Worm (Caenorhabditis elegans) whole organism, mixed stage, embryonic: ENCODE measurements around the gene flp-5.

Experiments
- M03D4.4 ChIP-seq: sonication (generic microtip); optimal IDR thresholded peaks from 2 replicates; lab custom pipeline; 2017; ENCODE audit warnings: mild to moderate bottlenecking, missing genetic modification characterization, missing compliant biosample characterization
- bed-3 ChIP-seq: fragments of 200-800 bp; sonication (Bioruptor generic); optimal IDR thresholded peaks from 3 replicates; lab custom pipeline; 2018; ENCODE audit warnings: mild to moderate bottlenecking, missing genetic modification characterization, moderate library complexity, missing compliant biosample characterization
- blmp-1 ChIP-seq: fragments of 150-350 bp; optimal IDR thresholded peaks from 2 replicates; lab custom pipeline; 2014; ENCODE audit warnings: missing biosample characterization, missing genetic modification characterization
- ceh-39 ChIP-seq: fragments of 150-350 bp; optimal IDR thresholded peaks from 2 replicates; lab custom pipeline; 2014; ENCODE audit warnings: missing biosample characterization, missing genetic modification characterization
- ceh-43 ChIP-seq: fragments of 200-800 bp; sonication (Bioruptor generic); optimal IDR thresholded peaks from 2 replicates; lab custom pipeline; 2018; ENCODE audit warnings: mild to moderate bottlenecking, missing genetic modification characterization, moderate library complexity, missing compliant biosample characterization
- ceh-83 ChIP-seq: fragments of 200-800 bp; sonication (Bioruptor generic); optimal IDR thresholded peaks from 2 replicates; lab custom pipeline; 2018; ENCODE audit warnings: mild to moderate bottlenecking, missing genetic modification characterization, missing compliant biosample characterization
- ces-1 ChIP-seq: fragments of 150-350 bp; optimal IDR thresholded peaks from 2 replicates; lab custom pipeline; 2014; ENCODE audit warnings: missing biosample characterization, missing genetic modification reagents, missing genetic modification characterization
- cnd-1 ChIP-seq: fragments of 200-800 bp; sonication (Bioruptor generic); optimal IDR thresholded peaks from 2 replicates; lab custom pipeline; 2018; ENCODE audit warnings: mild to moderate bottlenecking, missing genetic modification characterization, missing compliant biosample characterization
- drap-1 ChIP-seq: fragments of 200-800 bp; sonication (Bioruptor generic); optimal IDR thresholded peaks from 3 replicates; lab custom pipeline; 2018; ENCODE audit warnings: mild to moderate bottlenecking, missing genetic modification characterization, missing compliant biosample characterization
- elt-1 ChIP-seq: sonication (generic microtip); optimal IDR thresholded peaks from 2 replicates; lab custom pipeline; 2017; ENCODE audit warnings: missing genetic modification characterization, mild to moderate bottlenecking, missing compliant biosample characterization, antibody characterized with exemption, moderate library complexity, borderline replicate concordance; ENCODE audit not compliant: insufficient read depth
- elt-3 ChIP-seq: fragments of 150-350 bp; optimal IDR thresholded peaks from 2 replicates; lab custom pipeline; 2014; ENCODE audit warnings: missing biosample characterization, missing genetic modification characterization
- flh-1 ChIP-seq: fragments of 200-800 bp; sonication (Bioruptor generic); optimal IDR thresholded peaks from 2 replicates; lab custom pipeline; 2018; ENCODE audit warnings: mild to moderate bottlenecking, missing genetic modification characterization, moderate library complexity, missing compliant biosample characterization
- ham-2 ChIP-seq: fragments of 200-800 bp; sonication (Bioruptor generic); optimal IDR thresholded peaks from 2 replicates; lab custom pipeline; 2018; ENCODE audit warnings: mild to moderate bottlenecking, missing genetic modification characterization, missing compliant biosample characterization
- hlh-1 ChIP-seq: fragments of 150-350 bp; optimal IDR thresholded peaks from 2 replicates; lab custom pipeline; 2014; ENCODE audit warnings: missing biosample characterization, missing genetic modification reagents, missing genetic modification characterization
- lin-13 ChIP-seq: fragments of 150-350 bp; optimal IDR thresholded peaks from 2 replicates; lab custom pipeline; 2014; ENCODE audit warnings: missing biosample characterization, missing genetic modification characterization
- lin-32 ChIP-seq: fragments of 200-800 bp; sonication (Bioruptor generic); optimal IDR thresholded peaks from 2 replicates; lab custom pipeline; 2018; ENCODE audit warnings: mild to moderate bottlenecking, missing genetic modification characterization, missing compliant biosample characterization
- lsy-2 ChIP-seq: fragments of 150-350 bp; optimal IDR thresholded peaks from 2 replicates; lab custom pipeline; 2014; ENCODE audit warnings: missing biosample characterization, missing genetic modification characterization
- mab-5 ChIP-seq: fragments of 150-350 bp; optimal IDR thresholded peaks from 2 replicates; lab custom pipeline; 2014; ENCODE audit warnings: missing biosample characterization, missing genetic modification characterization
- mep-1 ChIP-seq: fragments of 150-350 bp; optimal IDR thresholded peaks from 2 replicates; lab custom pipeline; 2017; ENCODE audit warnings: missing biosample characterization, missing genetic modification reagents, missing genetic modification characterization, inconsistent platforms
- mls-2 ChIP-seq: sonication (generic microtip); optimal IDR thresholded peaks from 2 replicates; lab custom pipeline; 2016; ENCODE audit warnings: mild to moderate bottlenecking, missing genetic modification characterization, moderate library complexity, missing compliant biosample characterization
- nhr-12 ChIP-seq: fragments of 150-350 bp; optimal IDR thresholded peaks from 2 replicates; lab custom pipeline; 2014; ENCODE audit warnings: missing biosample characterization, missing genetic modification characterization
- nhr-2 ChIP-seq: fragments of 150-350 bp; optimal IDR thresholded peaks from 2 replicates; lab custom pipeline; 2014; ENCODE audit warnings: missing biosample characterization, missing genetic modification characterization
- nhr-237 ChIP-seq: fragments of 150-350 bp; optimal IDR thresholded peaks from 2 replicates; lab custom pipeline; 2014; ENCODE audit warnings: missing biosample characterization, missing genetic modification characterization
- nhr-28 ChIP-seq: fragments of 150-350 bp; optimal IDR thresholded peaks from 2 replicates; lab custom pipeline; 2014; ENCODE audit warnings: missing biosample characterization, missing genetic modification characterization
- nhr-76 ChIP-seq: sonication (generic microtip); optimal IDR thresholded peaks from 2 replicates; lab custom pipeline; 2017; ENCODE audit warnings: missing biosample characterization, missing genetic modification characterization
- pha-4 ChIP-seq: fragments of 150-350 bp; optimal IDR thresholded peaks from 2 replicates; lab custom pipeline; 2018; ENCODE audit warnings: missing biosample characterization, missing genetic modification reagents, missing genetic modification characterization
- sem-2 ChIP-seq: fragments of 200-800 bp; sonication (Bioruptor generic); optimal IDR thresholded peaks from 2 replicates; lab custom pipeline; 2018; ENCODE audit warnings: mild to moderate bottlenecking, missing genetic modification characterization, missing compliant biosample characterization
- snpc-4 ChIP-seq: fragments of 150-350 bp; optimal IDR thresholded peaks from 2 replicates; lab custom pipeline; 2014; ENCODE audit warnings: missing biosample characterization, missing genetic modification characterization
- sptf-1 ChIP-seq: sonication (generic microtip); optimal IDR thresholded peaks from 2 replicates; lab custom pipeline; 2017; ENCODE audit warnings: mild to moderate bottlenecking, missing genetic modification characterization, moderate library complexity, missing compliant biosample characterization
- tbx-8 ChIP-seq: fragments of 200-800 bp; sonication (Bioruptor generic); optimal IDR thresholded peaks from 2 replicates; lab custom pipeline; 2018; ENCODE audit warnings: mild to moderate bottlenecking, missing genetic modification characterization, moderate library complexity, missing compliant biosample characterization
- unc-120 ChIP-seq: sonication (generic microtip); optimal IDR thresholded peaks from 2 replicates; lab custom pipeline; 2017; ENCODE audit warnings: missing genetic modification characterization, missing compliant biosample characterization; ENCODE audit not compliant: poor library complexity, severe bottlenecking
- unc-39 ChIP-seq: fragments of 150-350 bp; optimal IDR thresholded peaks from 2 replicates; lab custom pipeline; 2014; ENCODE audit warnings: missing biosample characterization, missing genetic modification characterization
- unc-62 ChIP-seq: fragments of 150-350 bp; optimal IDR thresholded peaks from 2 replicates; lab custom pipeline; 2014; ENCODE audit warnings: missing biosample characterization, missing genetic modification reagents, missing genetic modification characterization
- zip-8 ChIP-seq: fragments of 150-350 bp; optimal IDR thresholded peaks from 2 replicates; lab custom pipeline; 2014; ENCODE audit warnings: missing biosample characterization, missing genetic modification characterization
- ztf-11 ChIP-seq: fragments of 150-350 bp; optimal IDR thresholded peaks from 2 replicates; lab custom pipeline; 2014; ENCODE audit warnings: missing biosample characterization, missing genetic modification characterization

The flp-5 gene

DNA sequence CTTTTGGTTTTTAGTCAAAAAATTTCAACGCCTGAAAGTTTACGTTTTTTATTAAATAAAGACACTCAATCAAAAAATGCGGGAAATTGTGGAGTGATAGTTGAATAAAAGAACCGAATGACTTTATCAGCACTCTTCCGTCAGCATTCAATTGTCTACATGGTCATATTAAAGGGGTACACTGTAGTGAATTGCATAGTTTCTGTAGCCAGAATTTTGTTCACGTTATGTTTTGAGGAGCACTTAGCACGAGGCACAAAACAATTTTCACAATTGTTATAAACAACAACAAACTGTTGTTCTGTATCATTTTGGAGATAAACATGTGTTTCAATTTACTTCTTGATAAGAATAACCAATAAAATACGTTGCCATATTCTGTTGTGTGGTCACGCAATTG, 21.0 kb downstream of the flp-5 start, which contains the start of gene D2021.4:
TSS of gene D2021.4 (minus strand) at position 48 of the 400 bp plus-strand sequence.
- no peak for TF ChIP-seq cnd-1
- TF ChIP-seq nhr-237 (tag; lab: Kevin White, UChicago), result no peak
- no peak for TF ChIP-seq ham-2 (GFP tag; lab: Kevin White, UChicago)
- no peak for TF ChIP-seq lin-13
- no peak for TF ChIP-seq unc-62
- no peak for TF ChIP-seq pha-4 (tag; lab: Kevin White, UChicago)
- TF ChIP-seq sem-2 (GFP tag; lab: Kevin White, UChicago), result no peak
- TF ChIP-seq ceh-43 (GFP tag; lab: Kevin White, UChicago), result no peak
- TF ChIP-seq nhr-2 (tag; lab: Kevin White, UChicago), result no peak
- no peak for TF ChIP-seq M03D4.4 (tag; lab: Kevin White, UChicago)
- TF ChIP-seq nhr-76 (tag; lab: Kevin White, UChicago), result no peak
- TF ChIP-seq elt-3 (tag; lab: Kevin White, UChicago), result no peak
- no peak for TF ChIP-seq mep-1 (tag; lab: Kevin White, UChicago)
- no peak for TF ChIP-seq unc-39 (tag; lab: Kevin White, UChicago)
- no peak for TF ChIP-seq mls-2 (tag; lab: Kevin White, UChicago)

DNA sequence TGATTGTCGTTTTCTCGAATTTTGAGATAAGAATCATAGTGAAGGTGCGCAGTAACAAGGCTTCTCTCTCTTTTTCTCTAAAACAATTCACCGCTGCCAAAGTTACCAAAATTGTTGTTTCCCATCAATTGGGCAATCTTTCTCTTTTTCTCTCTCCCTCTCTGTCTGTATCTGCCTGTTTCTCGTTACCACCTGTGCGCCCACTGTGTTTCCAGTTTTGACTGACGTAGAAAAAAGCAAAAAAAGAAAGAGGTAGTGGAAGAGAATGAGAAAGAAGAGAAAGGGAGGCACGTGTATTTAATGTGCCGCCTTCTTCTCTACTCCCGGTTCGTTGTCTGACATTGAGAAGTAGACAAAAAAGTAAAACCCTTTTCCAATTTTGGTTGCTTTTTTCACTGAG, 22.0 kb downstream of the flp-5 start:
- TF ChIP-seq unc-62, result no peak
- TF ChIP-seq mab-5 (tag; lab: Kevin White, UChicago), result no peak
- no peak for TF ChIP-seq unc-120 (tag; lab: Kevin White, UChicago)
- no peak for TF ChIP-seq cnd-1
- no peak for TF ChIP-seq ces-1 (GFP tag; lab: Kevin White, UChicago)

DNA sequence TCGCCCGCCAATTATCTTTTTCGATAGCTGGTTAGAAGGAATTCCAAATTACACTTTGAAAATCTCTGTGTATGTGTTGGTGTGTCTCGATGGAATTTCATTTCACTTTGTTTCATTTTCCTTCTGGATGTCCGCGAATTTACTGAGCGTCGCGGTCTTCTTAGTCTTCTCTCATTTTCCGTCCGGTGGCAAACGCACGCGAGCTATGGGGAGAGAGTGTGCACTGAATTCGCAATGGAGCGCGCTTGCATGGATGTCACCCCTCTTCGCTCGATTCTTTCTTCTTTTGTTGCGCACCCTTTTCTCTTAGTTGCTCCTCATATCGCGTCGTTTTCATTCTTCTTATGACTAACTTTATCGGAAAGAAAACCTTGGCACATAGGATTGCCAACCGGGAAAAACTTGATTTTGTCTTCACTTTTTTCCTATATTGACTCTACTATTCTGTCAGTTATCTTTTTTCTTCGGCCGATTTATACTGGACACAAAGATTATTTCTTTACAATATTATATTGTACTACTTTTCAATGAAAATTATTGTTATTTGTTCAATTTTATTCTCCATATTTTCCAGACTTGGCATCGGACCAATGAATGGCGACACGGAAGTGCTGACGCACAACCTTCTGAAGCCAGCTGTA, 23.8 kb downstream of the flp-5 start, which contains the start of gene dhhc-14:
TSS of gene dhhc-14 (plus strand) at position 591 of the 641 bp plus-strand sequence.
- TF ChIP-seq nhr-12 (tag; lab: Kevin White, UChicago), result no peak
- no peak for TF ChIP-seq ceh-43 (GFP tag; lab: Kevin White, UChicago)
- TF ChIP-seq sptf-1, result peak; percentile 56
- TF ChIP-seq M03D4.4 (tag; lab: Kevin White, UChicago), result no peak
- peak; percentile 28 for TF ChIP-seq unc-62
- TF ChIP-seq mep-1 (tag; lab: Kevin White, UChicago), result peak; percentile 79
- TF ChIP-seq cnd-1, result peak; percentile 27
- no peak for TF ChIP-seq nhr-76 (tag; lab: Kevin White, UChicago)
- TF ChIP-seq ztf-11 (tag; lab: Kevin White, UChicago), result peak; percentile 9
- peak; percentile 73 for TF ChIP-seq ces-1 (GFP tag; lab: Kevin White, UChicago)
- no peak for TF ChIP-seq bed-3
- TF ChIP-seq lsy-2 (tag; lab: Kevin White, UChicago), result peak; percentile 50
- peak; percentile 31 for TF ChIP-seq drap-1 (GFP tag; lab: Kevin White, UChicago)
- TF ChIP-seq nhr-28 (tag; lab: Kevin White, UChicago), result no peak
- no peak for TF ChIP-seq snpc-4
- TF ChIP-seq elt-3 (tag; lab: Kevin White, UChicago), result no peak
- no peak for TF ChIP-seq lin-32
- peak; percentile 32 for TF ChIP-seq ceh-39 (tag; lab: Kevin White, UChicago)
- TF ChIP-seq elt-1, result no peak
- no peak for TF ChIP-seq sem-2 (GFP tag; lab: Kevin White, UChicago)
- TF ChIP-seq ham-2 (GFP tag; lab: Kevin White, UChicago), result no peak
- no peak for TF ChIP-seq unc-39 (tag; lab: Kevin White, UChicago)
- TF ChIP-seq tbx-8 (GFP tag; lab: Kevin White, UChicago), result no peak
- TF ChIP-seq pha-4 (tag; lab: Kevin White, UChicago), result peak; percentile 46
- TF ChIP-seq nhr-2 (tag; lab: Kevin White, UChicago), result no peak
- peak; percentile 51 for TF ChIP-seq hlh-1
- TF ChIP-seq unc-120 (tag; lab: Kevin White, UChicago), result peak; percentile 26
- TF ChIP-seq ceh-83 (GFP tag; lab: Kevin White, UChicago), result no peak
- no peak for TF ChIP-seq flh-1 (GFP tag; lab: Kevin White, UChicago)
- TF ChIP-seq lin-13, result peak; percentile 75
- TF ChIP-seq mls-2 (tag; lab: Kevin White, UChicago), result peak; percentile 26
- no peak for TF ChIP-seq zip-8 (tag; lab: Kevin White, UChicago)
- no peak for TF ChIP-seq blmp-1
- TF ChIP-seq, all 35 proteins: peak for 14
